Fruit fly (Drosophila melanogaster) whole organism, embryonic: Measurements from ENCODE around the gene g.

Source experiments
- Aef1 ChIP-seq: fragments of 200-800 bp; sonication (Bioruptor generic); IDR thresholded peaks from 3 replicates; pipeline ENCODE4 v1.3.6; 2022; ENCODE audit warnings: missing biosample characterization, missing genetic modification characterization
- Antp ChIP-seq: fragments of 200-800 bp; sonication (Bioruptor generic); optimal IDR thresholded peaks from 3 replicates; lab custom pipeline; 2016; ENCODE audit warnings: missing biosample characterization, missing genetic modification characterization
- CG10431 ChIP-seq: fragments of 200-800 bp; sonication (Bioruptor generic); optimal IDR thresholded peaks from 3 replicates; lab custom pipeline; 2018; ENCODE audit warnings: missing biosample characterization, mild to moderate bottlenecking, missing genetic modification characterization
- CG11560 ChIP-seq: fragments of 200-800 bp; sonication (Bioruptor generic); IDR thresholded peaks from 3 replicates; pipeline ENCODE4 v1.3.6; 2022; ENCODE audit warnings: missing biosample characterization, missing genetic modification characterization
- CG11696 ChIP-seq: fragments of 200-800 bp; sonication (Bioruptor generic); IDR thresholded peaks from 2 replicates; pipeline ENCODE4 v1.3.6; 2022; ENCODE audit warnings: missing biosample characterization, missing genetic modification characterization
- CG11723 ChIP-seq: fragments of 200-800 bp; sonication (Bioruptor generic); optimal IDR thresholded peaks from 2 replicates; lab custom pipeline; 2017; ENCODE audit warnings: missing biosample characterization, mild to moderate bottlenecking, missing genetic modification characterization
- CG12071 ChIP-seq: fragments of 200-800 bp; sonication (Bioruptor generic); optimal IDR thresholded peaks from 3 replicates; lab custom pipeline; 2018; ENCODE audit warnings: missing biosample characterization, mild to moderate bottlenecking, missing genetic modification characterization
- CG1233 ChIP-seq: fragments of 200-800 bp; sonication (Bioruptor generic); optimal IDR thresholded peaks from 4 replicates; lab custom pipeline; 2018; ENCODE audit warnings: missing biosample characterization, mild to moderate bottlenecking, missing genetic modification characterization
- CG12659 ChIP-seq: fragments of 200-800 bp; sonication (Bioruptor generic); optimal IDR thresholded peaks from 3 replicates; lab custom pipeline; 2017; ENCODE audit warnings: mild to moderate bottlenecking, missing biosample characterization, missing genetic modification reagents, missing genetic modification characterization
- CG13123 ChIP-seq: fragments of 200-800 bp; sonication (Bioruptor generic); optimal IDR thresholded peaks from 2 replicates; lab custom pipeline; 2016; ENCODE audit warnings: missing biosample characterization, missing genetic modification characterization
- CG13424 ChIP-seq: fragments of 200-800 bp; sonication (Bioruptor generic); optimal IDR thresholded peaks from 2 replicates; lab custom pipeline; 2019; ENCODE audit warnings: missing biosample characterization, mild to moderate bottlenecking, missing genetic modification characterization, moderate library complexity
- CG14860 ChIP-seq: fragments of 200-800 bp; sonication (Bioruptor generic); IDR thresholded peaks from 3 replicates; pipeline ENCODE4 v1.3.6; 2022; ENCODE audit warnings: missing biosample characterization, missing genetic modification characterization; ENCODE audit not compliant: partially characterized antibody
- CG1529 ChIP-seq: fragments of 200-800 bp; sonication (Bioruptor generic); optimal IDR thresholded peaks from 3 replicates; lab custom pipeline; 2018; ENCODE audit warnings: missing biosample characterization, missing genetic modification characterization
- CG1647 ChIP-seq: fragments of 200-800 bp; sonication (Bioruptor generic); optimal IDR thresholded peaks from 3 replicates; lab custom pipeline; 2016; ENCODE audit warnings: missing biosample characterization, missing genetic modification characterization
- CG17802 ChIP-seq: fragments of 200-800 bp; sonication (Bioruptor generic); optimal IDR thresholded peaks from 2 replicates; lab custom pipeline; 2018; ENCODE audit warnings: missing biosample characterization, mild to moderate bottlenecking, missing genetic modification characterization, moderate library complexity
- CG4617 ChIP-seq: fragments of 200-800 bp; sonication (Bioruptor generic); optimal IDR thresholded peaks from 3 replicates; lab custom pipeline; 2016; ENCODE audit warnings: missing biosample characterization, missing genetic modification characterization, borderline replicate concordance
- CG4707 ChIP-seq: fragments of 200-800 bp; sonication (Bioruptor generic); optimal IDR thresholded peaks from 2 replicates; lab custom pipeline; 2018; ENCODE audit warnings: missing biosample characterization, mild to moderate bottlenecking, missing genetic modification characterization, moderate library complexity
- CG6854 ChIP-seq: fragments of 200-800 bp; sonication (Bioruptor generic); optimal IDR thresholded peaks from 3 replicates; lab custom pipeline; 2017; ENCODE audit warnings: missing biosample characterization, mild to moderate bottlenecking, missing genetic modification characterization
- CG7357 ChIP-seq: fragments of 200-800 bp; sonication (Bioruptor generic); IDR thresholded peaks from 3 replicates; pipeline ENCODE4 v1.3.6; 2022; ENCODE audit warnings: missing biosample characterization, missing genetic modification characterization
- CG7745 ChIP-seq: fragments of 200-800 bp; sonication (Bioruptor generic); optimal IDR thresholded peaks from 2 replicates; lab custom pipeline; 2018; ENCODE audit warnings: missing biosample characterization, mild to moderate bottlenecking, missing genetic modification characterization, moderate library complexity
- CG8359 ChIP-seq: fragments of 200-800 bp; sonication (Bioruptor generic); optimal IDR thresholded peaks from 2 replicates; lab custom pipeline; 2017; ENCODE audit warnings: missing biosample characterization, mild to moderate bottlenecking, missing genetic modification characterization, borderline replicate concordance
- CG9817 ChIP-seq: fragments of 200-800 bp; sonication (Bioruptor generic); optimal IDR thresholded peaks from 2 replicates; lab custom pipeline; 2018; ENCODE audit warnings: missing biosample characterization, mild to moderate bottlenecking, missing genetic modification characterization, moderate library complexity
- Camta ChIP-seq: fragments of 200-800 bp; sonication (Bioruptor generic); optimal IDR thresholded peaks from 2 replicates; lab custom pipeline; 2016; ENCODE audit warnings: missing biosample characterization, missing genetic modification characterization
- Chrac-16 ChIP-seq: fragments of 200-800 bp; sonication (Bioruptor generic); optimal IDR thresholded peaks from 3 replicates; lab custom pipeline; 2016; ENCODE audit warnings: missing biosample characterization, missing genetic modification characterization
- Deaf1 ChIP-seq: fragments of 200-800 bp; optimal IDR thresholded peaks from 3 replicates; lab custom pipeline; 2019; ENCODE audit warnings: missing biosample characterization, mild to moderate bottlenecking, missing genetic modification characterization, moderate library complexity
- H2.0 ChIP-seq: fragments of 200-800 bp; sonication (Bioruptor generic); IDR thresholded peaks from 2 replicates; pipeline ENCODE4 v1.3.6; 2022; ENCODE audit warnings: missing biosample characterization, missing genetic modification characterization
- Hr39 ChIP-seq: fragments of >200 bp; optimal IDR thresholded peaks from 2 replicates; lab custom pipeline; 2017
- Lim3 ChIP-seq: fragments of 200-800 bp; sonication (Bioruptor generic); IDR thresholded peaks from 2 replicates; pipeline ENCODE4 v1.3.6; 2022; ENCODE audit warnings: missing biosample characterization, missing genetic modification characterization
- Meics ChIP-seq: fragments of 200-800 bp; sonication (Bioruptor generic); optimal IDR thresholded peaks from 2 replicates; lab custom pipeline; 2017; ENCODE audit warnings: missing biosample characterization, mild to moderate bottlenecking, missing genetic modification characterization
- Mes4 ChIP-seq: fragments of 200-800 bp; sonication (Bioruptor generic); optimal IDR thresholded peaks from 2 replicates; lab custom pipeline; 2016; ENCODE audit warnings: missing biosample characterization, missing genetic modification characterization
- Poxn ChIP-seq: fragments of 200-800 bp; sonication (Bioruptor generic); IDR thresholded peaks from 2 replicates; pipeline ENCODE4 v1.3.6; 2022; ENCODE audit warnings: missing biosample characterization, missing genetic modification characterization
- TFAM ChIP-seq: fragments of 200-800 bp; sonication (Bioruptor generic); optimal IDR thresholded peaks from 2 replicates; lab custom pipeline; 2017; ENCODE audit warnings: missing biosample characterization, missing genetic modification characterization, inconsistent platforms
- ac ChIP-seq: fragments of 200-800 bp; sonication (Bioruptor generic); optimal IDR thresholded peaks from 3 replicates; lab custom pipeline; 2017; ENCODE audit warnings: missing biosample characterization, mild to moderate bottlenecking, missing genetic modification characterization
- az2 ChIP-seq: fragments of 200-800 bp; sonication (Bioruptor generic); optimal IDR thresholded peaks from 3 replicates; lab custom pipeline; 2016; ENCODE audit warnings: missing biosample characterization, missing genetic modification characterization
- cas ChIP-seq: fragments of 200-800 bp; sonication (Bioruptor generic); IDR thresholded peaks from 2 replicates; pipeline ENCODE4 v1.3.6; 2022; ENCODE audit warnings: missing biosample characterization, missing genetic modification characterization
- ci ChIP-seq: fragments of 200-800 bp; sonication (Bioruptor generic); IDR thresholded peaks from 3 replicates; pipeline ENCODE4 v1.3.6; 2022; ENCODE audit warnings: missing biosample characterization, missing genetic modification characterization
- crc ChIP-seq: fragments of 200-800 bp; sonication (Bioruptor generic); optimal IDR thresholded peaks from 2 replicates; lab custom pipeline; 2016; ENCODE audit warnings: missing biosample characterization, missing genetic modification characterization
- dati ChIP-seq: fragments of 200-800 bp; sonication (Bioruptor generic); IDR thresholded peaks from 2 replicates; pipeline ENCODE4 v1.3.6; 2022; ENCODE audit warnings: missing biosample characterization, missing genetic modification characterization
- dm ChIP-seq: fragments of 200-800 bp; sonication (Bioruptor generic); optimal IDR thresholded peaks from 3 replicates; lab custom pipeline; 2016; ENCODE audit warnings: missing biosample characterization, missing genetic modification characterization
- eyg ChIP-seq: fragments of 200-800 bp; sonication (Bioruptor generic); optimal IDR thresholded peaks from 3 replicates; lab custom pipeline; 2016; ENCODE audit warnings: missing biosample characterization, missing genetic modification characterization
- grau ChIP-seq: fragments of 200-800 bp; optimal IDR thresholded peaks from 3 replicates; lab custom pipeline; 2019; ENCODE audit warnings: missing biosample characterization, mild to moderate bottlenecking, missing genetic modification characterization, moderate library complexity
- gsb-n ChIP-seq: fragments of 200-800 bp; sonication (Bioruptor generic); optimal IDR thresholded peaks from 3 replicates; lab custom pipeline; 2018; ENCODE audit warnings: missing biosample characterization, mild to moderate bottlenecking, missing genetic modification characterization
- knrl ChIP-seq: fragments of 200-800 bp; sonication (Bioruptor generic); IDR thresholded peaks from 3 replicates; pipeline ENCODE4 v1.3.6; 2022; ENCODE audit warnings: missing biosample characterization, missing genetic modification characterization; ENCODE audit not compliant: partially characterized antibody
- lbe ChIP-seq: fragments of 200-800 bp; sonication (Bioruptor generic); optimal IDR thresholded peaks from 2 replicates; lab custom pipeline; 2016; ENCODE audit warnings: missing biosample characterization, mild to moderate bottlenecking, missing genetic modification characterization
- lilli ChIP-seq: fragments of 200-800 bp; sonication (Bioruptor generic); optimal IDR thresholded peaks from 3 replicates; lab custom pipeline; 2016; ENCODE audit warnings: missing biosample characterization, missing genetic modification characterization
- pb ChIP-seq: fragments of 200-800 bp; sonication (Bioruptor generic); optimal IDR thresholded peaks from 3 replicates; lab custom pipeline; 2016; ENCODE audit warnings: missing biosample characterization, missing genetic modification characterization
- seq ChIP-seq: fragments of 200-800 bp; sonication (Bioruptor generic); IDR thresholded peaks from 2 replicates; pipeline ENCODE4 v1.3.6; 2022; ENCODE audit warnings: missing biosample characterization, missing genetic modification characterization
- sim ChIP-seq: fragments of 200-800 bp; sonication (Bioruptor generic); IDR thresholded peaks from 2 replicates; pipeline ENCODE4 v1.3.6; 2022; ENCODE audit warnings: missing biosample characterization, missing genetic modification characterization
- tgo ChIP-seq: fragments of 200-800 bp; sonication (Bioruptor generic); IDR thresholded peaks from 3 replicates; pipeline ENCODE4 v1.3.6; 2022; ENCODE audit warnings: missing biosample characterization, missing genetic modification characterization
- trem ChIP-seq: fragments of 200-800 bp; optimal IDR thresholded peaks from 3 replicates; lab custom pipeline; 2019; ENCODE audit warnings: missing biosample characterization, mild to moderate bottlenecking, missing genetic modification characterization, moderate library complexity
- unc-4 ChIP-seq: fragments of 200-800 bp; sonication (Bioruptor generic); IDR thresholded peaks from 2 replicates; pipeline ENCODE4 v1.3.6; 2022; ENCODE audit warnings: missing biosample characterization, missing genetic modification characterization; ENCODE audit not compliant: partially characterized antibody
- wdn ChIP-seq: fragments of 200-800 bp; sonication (Bioruptor generic); IDR thresholded peaks from 2 replicates; pipeline ENCODE4 v1.3.6; 2022; ENCODE audit warnings: missing biosample characterization, missing genetic modification characterization

The g gene

DNA sequence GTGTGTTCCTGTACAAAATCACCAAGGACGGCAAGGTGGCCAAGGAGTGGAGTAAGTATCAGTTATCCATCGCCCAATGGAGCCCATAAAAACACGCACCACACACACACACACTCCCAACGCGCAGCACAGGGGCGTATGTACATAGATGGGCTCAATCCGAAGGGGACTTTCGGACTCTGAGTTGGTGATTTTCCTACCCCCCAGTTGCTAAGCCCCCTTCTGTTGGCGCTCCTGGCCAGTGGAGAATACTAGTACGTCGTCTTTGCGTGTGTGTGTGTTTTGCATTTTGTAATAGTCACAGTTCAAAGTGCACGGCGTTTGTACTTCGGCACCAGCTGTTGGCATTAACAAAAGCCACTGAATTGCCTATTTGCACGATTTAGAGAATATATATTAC, 4.0 kb upstream of the g start (continued):
- no peak for TF ChIP-seq CG10431 (GFP tag; lab: Kevin White, UChicago)
- peak; percentile 46 for TF ChIP-seq dm (GFP tag; lab: Kevin White, UChicago)
- TF ChIP-seq lbe (GFP tag; lab: Kevin White, UChicago), result no peak
- TF ChIP-seq trem (tag; lab: Kevin White, UChicago), result no peak
- peak; percentile 89 for TF ChIP-seq ci
- peak; percentile 1 for TF ChIP-seq gsb-n (tag; lab: Kevin White, UChicago)
- TF ChIP-seq Mes4 (GFP tag; lab: Kevin White, UChicago), result peak; percentile 58
- peak; percentile 39 for TF ChIP-seq Camta (GFP tag; lab: Kevin White, UChicago)
- peak; percentile 62 for TF ChIP-seq Aef1 (GFP tag; lab: Robert Waterston, UW)
- TF ChIP-seq Antp (GFP tag; lab: Kevin White, UChicago), result peak; percentile 92
- peak; percentile 56 for TF ChIP-seq CG1233 (GFP tag; lab: Kevin White, UChicago)
- no peak for TF ChIP-seq Deaf1 (tag; lab: Kevin White, UChicago)
- peak; percentile 79 for TF ChIP-seq tgo (GFP tag; lab: Robert Waterston, UW)
- TF ChIP-seq Meics (GFP tag; lab: Kevin White, UChicago), result peak; percentile 86
- no peak for TF ChIP-seq Poxn (GFP tag; lab: Robert Waterston, UW)
- TF ChIP-seq seq (GFP tag; lab: Robert Waterston, UW), result peak; percentile 70
- TF ChIP-seq az2, result peak; percentile 82
- TF ChIP-seq knrl (GFP tag; lab: Robert Waterston, UW), result no peak
- TF ChIP-seq CG17802, result no peak
- TF ChIP-seq CG4617, result peak; percentile 55
- peak; percentile 65 for TF ChIP-seq wdn (GFP tag; lab: Robert Waterston, UW)
- TF ChIP-seq CG12071 (GFP tag; lab: Kevin White, UChicago), result peak; percentile 85
- peak; percentile 73 for TF ChIP-seq grau (tag; lab: Kevin White, UChicago)
- no peak for TF ChIP-seq sim (GFP tag; lab: Robert Waterston, UW)
- peak; percentile 82 for TF ChIP-seq lilli (GFP tag; lab: Kevin White, UChicago)
- no peak for TF ChIP-seq CG7745 (tag; lab: Kevin White, UChicago)
- no peak for TF ChIP-seq TFAM (GFP tag; lab: Kevin White, UChicago)
- peak; percentile 84 for TF ChIP-seq CG9817 (tag; lab: Kevin White, UChicago)
- TF ChIP-seq Chrac-16 (GFP tag; lab: Kevin White, UChicago), result peak; percentile 75
- peak; percentile 51; the same call in 1 of the 2 replicates for TF ChIP-seq CG11696 (GFP tag; lab: Robert Waterston, UW)
- TF ChIP-seq unc-4 (GFP tag; lab: Robert Waterston, UW), result no peak
- TF ChIP-seq H2.0 (GFP tag; lab: Robert Waterston, UW), result peak; percentile 81
- 0 out of 3 replicates have a peak, but pooled peaks have one; percentile 46 for TF ChIP-seq CG7357 (GFP tag; lab: Robert Waterston, UW)
- TF ChIP-seq CG14860 (GFP tag; lab: Robert Waterston, UW), result no peak
- peak; percentile 34 for TF ChIP-seq eyg
- TF ChIP-seq CG6854 (GFP tag; lab: Kevin White, UChicago), result no peak
- peak; percentile 21 for TF ChIP-seq CG13123 (GFP tag; lab: Kevin White, UChicago)
- TF ChIP-seq Hr39 (lab: Kevin White, UChicago), result no peak
- peak; percentile 70 for TF ChIP-seq CG1647 (GFP tag; lab: Kevin White, UChicago)
- no peak for TF ChIP-seq ac
- TF ChIP-seq CG8359 (GFP tag; lab: Kevin White, UChicago), result peak; percentile 29
- TF ChIP-seq CG1529 (GFP tag; lab: Kevin White, UChicago), result peak; percentile 37
- TF ChIP-seq Lim3 (GFP tag; lab: Robert Waterston, UW), result no peak
- peak; percentile 85 for TF ChIP-seq CG13424 (tag; lab: Kevin White, UChicago)
- TF ChIP-seq CG11723, result peak; percentile 34
- TF ChIP-seq cas (GFP tag; lab: Robert Waterston, UW), result peak; percentile 59; the same call in 1 of the 2 replicates
- peak; percentile 5 for TF ChIP-seq crc
- TF ChIP-seq CG11560 (tag; lab: Robert Waterston, UW), result peak; percentile 42; the same call in 1 of the 3 replicates
- peak; percentile 75 for TF ChIP-seq CG12659 (GFP tag; lab: Kevin White, UChicago)
- TF ChIP-seq pb (GFP tag; lab: Kevin White, UChicago), result no peak
- TF ChIP-seq dati (GFP tag; lab: Robert Waterston, UW), result peak; percentile 65; the same call in 1 of the 2 replicates
- TF ChIP-seq CG4707 (GFP tag; lab: Kevin White, UChicago), result peak; percentile 52
